Worm (Caenorhabditis elegans): ENCODE measurements around the gene Y73F4A.2.

The Y73F4A.2 gene

ce11 chrIV:8992786-8993185 is 50.4 kb downstream of the Y73F4A.2 start, which contains the start of gene mltn-12:
mltn-12 (plus strand) TSS chrIV:8993086.
- TF ChIP-seq ceh-13 (GFP tag; optimal IDR thresholded peaks at IDR 0.05) = no peak
- no peak for TF ChIP-seq hnd-1 (tag; optimal IDR thresholded peaks at IDR 0.05)
- TF ChIP-seq flt-1 (GFP tag; IDR thresholded peaks at IDR 0.05) = no peak
- no peak for TF ChIP-seq ceh-36 (tag; optimal IDR thresholded peaks at IDR 0.05)
- TF ChIP-seq tbx-11 (GFP tag; IDR thresholded peaks at IDR 0.05) = no peak
- no peak for TF ChIP-seq ama-1 (optimal IDR thresholded peaks at IDR 0.05)
- TF ChIP-seq aly-1 (tag; optimal IDR thresholded peaks at IDR 0.05) = no peak
- TF ChIP-seq hmg-4 (GFP tag; optimal IDR thresholded peaks at IDR 0.05) = no peak

Measured in whole organism, early embryonic.